Worm (Caenorhabditis elegans) whole organism, late embryonic: ENCODE data around the gene plk-1.

ENCODE experiments used
- F13H6.1 ChIP-seq: sonication (generic microtip); optimal IDR thresholded peaks from 2 replicates; lab custom pipeline; 2016; ENCODE audit warnings: missing genetic modification characterization, missing compliant biosample characterization
- K09A11.1 ChIP-seq: sonication (generic microtip); optimal IDR thresholded peaks from 2 replicates; lab custom pipeline; 2017; ENCODE audit warnings: antibody characterized with exemption, mild to moderate bottlenecking, missing genetic modification characterization, missing compliant biosample characterization; ENCODE audit not compliant: insufficient read depth
- ama-1 ChIP-seq: fragments of 150-350 bp; optimal IDR thresholded peaks from 2 replicates; lab custom pipeline; 2014
- ceh-18 ChIP-seq: sonication (generic microtip); optimal IDR thresholded peaks from 2 replicates; lab custom pipeline; 2016; ENCODE audit warnings: missing genetic modification characterization, missing compliant biosample characterization
- ceh-19 ChIP-seq: fragments of 200-800 bp; sonication (Bioruptor generic); optimal IDR thresholded peaks from 2 replicates; lab custom pipeline; 2018; ENCODE audit warnings: mild to moderate bottlenecking, missing genetic modification characterization, missing compliant biosample characterization
- ceh-2 ChIP-seq: sonication (generic microtip); optimal IDR thresholded peaks from 2 replicates; lab custom pipeline; 2016; ENCODE audit warnings: missing genotype, missing genetic modification characterization, missing compliant biosample characterization
- ceh-24 ChIP-seq: sonication (generic microtip); optimal IDR thresholded peaks from 2 replicates; lab custom pipeline; 2016; ENCODE audit warnings: mild to moderate bottlenecking, missing genetic modification characterization, missing compliant biosample characterization
- ceh-30 ChIP-seq: fragments of 150-350 bp; optimal IDR thresholded peaks from 2 replicates; lab custom pipeline; 2014; ENCODE audit warnings: missing biosample characterization, missing genetic modification characterization
- ceh-31 ChIP-seq: sonication (generic microtip); optimal IDR thresholded peaks from 2 replicates; lab custom pipeline; 2016; ENCODE audit warnings: missing genetic modification characterization, missing compliant biosample characterization
- ceh-34 ChIP-seq: sonication (generic microtip); optimal IDR thresholded peaks from 2 replicates; lab custom pipeline; 2016; ENCODE audit warnings: mild to moderate bottlenecking, missing genetic modification characterization, missing compliant biosample characterization
- ceh-45 ChIP-seq: fragments of 200-800 bp; sonication (Bioruptor generic); IDR thresholded peaks from 2 replicates; pipeline ENCODE4 v1.3.6; 2022; ENCODE audit warnings: missing genetic modification reagents, missing genetic modification characterization, missing compliant biosample characterization
- ceh-48 ChIP-seq: sonication (generic microtip); optimal IDR thresholded peaks from 2 replicates; lab custom pipeline; 2016; ENCODE audit warnings: missing genetic modification characterization, inconsistent platforms, missing compliant biosample characterization
- ceh-6 ChIP-seq: fragments of 200-800 bp; sonication (Bioruptor generic); optimal IDR thresholded peaks from 2 replicates; lab custom pipeline; 2018; ENCODE audit warnings: mild to moderate bottlenecking, missing genetic modification characterization, missing compliant biosample characterization
- che-1 ChIP-seq: sonication (generic microtip); optimal IDR thresholded peaks from 2 replicates; lab custom pipeline; 2016; ENCODE audit warnings: mild to moderate bottlenecking, missing genetic modification characterization, missing compliant biosample characterization
- dve-1 ChIP-seq: sonication (generic microtip); optimal IDR thresholded peaks from 2 replicates; lab custom pipeline; 2017; ENCODE audit warnings: antibody characterized with exemption, mild to moderate bottlenecking, missing genetic modification characterization, missing compliant biosample characterization
- elt-2 ChIP-seq: sonication (generic microtip); optimal IDR thresholded peaks from 2 replicates; lab custom pipeline; 2016; ENCODE audit warnings: missing genetic modification reagents, missing genetic modification characterization, missing compliant biosample characterization
- eyg-1 ChIP-seq: sonication (generic microtip); optimal IDR thresholded peaks from 2 replicates; lab custom pipeline; 2016; ENCODE audit warnings: missing genotype, missing genetic modification characterization, missing compliant biosample characterization
- fkh-10 ChIP-seq: fragments of 150-350 bp; optimal IDR thresholded peaks from 2 replicates; lab custom pipeline; 2014; ENCODE audit warnings: missing biosample characterization, missing genetic modification reagents, missing genetic modification characterization
- fkh-6 ChIP-seq: sonication (generic microtip); optimal IDR thresholded peaks from 2 replicates; lab custom pipeline; 2016; ENCODE audit warnings: missing genetic modification characterization, missing compliant biosample characterization
- hlh-15 ChIP-seq: sonication (generic microtip); optimal IDR thresholded peaks from 2 replicates; lab custom pipeline; 2016; ENCODE audit warnings: missing genetic modification characterization, missing compliant biosample characterization
- hlh-6 ChIP-seq: sonication (generic microtip); optimal IDR thresholded peaks from 2 replicates; lab custom pipeline; 2016; ENCODE audit warnings: missing genotype, missing genetic modification characterization, missing compliant biosample characterization
- hlh-8 ChIP-seq: sonication (generic microtip); optimal IDR thresholded peaks from 2 replicates; lab custom pipeline; 2016; ENCODE audit warnings: missing genotype, missing genetic modification characterization, missing compliant biosample characterization
- nfya-1 ChIP-seq: sonication (generic microtip); optimal IDR thresholded peaks from 2 replicates; lab custom pipeline; 2017; ENCODE audit warnings: missing genetic modification characterization, mild to moderate bottlenecking, missing compliant biosample characterization, antibody characterized with exemption, moderate library complexity
- nhr-11 ChIP-seq: fragments of 150-350 bp; optimal IDR thresholded peaks from 2 replicates; lab custom pipeline; 2014; ENCODE audit warnings: missing biosample characterization, missing genetic modification characterization
- nhr-232 ChIP-seq: sonication (generic microtip); optimal IDR thresholded peaks from 2 replicates; lab custom pipeline; 2016; ENCODE audit warnings: missing genetic modification characterization, missing compliant biosample characterization
- odd-2 ChIP-seq: sonication (generic microtip); optimal IDR thresholded peaks from 2 replicates; lab custom pipeline; 2017; ENCODE audit warnings: antibody characterized with exemption, mild to moderate bottlenecking, missing genetic modification characterization, missing compliant biosample characterization
- pqm-1 ChIP-seq: sonication (generic microtip); optimal IDR thresholded peaks from 2 replicates; lab custom pipeline; 2016; ENCODE audit warnings: missing genetic modification characterization, missing compliant biosample characterization
- pros-1 ChIP-seq: fragments of 150-350 bp; optimal IDR thresholded peaks from 2 replicates; lab custom pipeline; 2014; ENCODE audit warnings: missing biosample characterization, missing genetic modification reagents, missing genetic modification characterization
- ref-2 ChIP-seq: sonication (generic microtip); optimal IDR thresholded peaks from 2 replicates; lab custom pipeline; 2016; ENCODE audit warnings: missing genetic modification characterization, missing compliant biosample characterization
- rnt-1 ChIP-seq: sonication (generic microtip); optimal IDR thresholded peaks from 2 replicates; lab custom pipeline; 2016; ENCODE audit warnings: missing genetic modification characterization, missing compliant biosample characterization
- sox-2 ChIP-seq: fragments of 200-800 bp; sonication (Bioruptor generic); IDR thresholded peaks from 2 replicates; pipeline ENCODE4 v1.3.6; 2022; ENCODE audit warnings: missing genetic modification reagents, missing genetic modification characterization, missing compliant biosample characterization
- syd-9 ChIP-seq: sonication (generic microtip); optimal IDR thresholded peaks from 2 replicates; lab custom pipeline; 2016; ENCODE audit warnings: mild to moderate bottlenecking, missing genetic modification characterization, moderate library complexity, missing compliant biosample characterization
- tbx-2 ChIP-seq: sonication (generic microtip); optimal IDR thresholded peaks from 2 replicates; lab custom pipeline; 2016; ENCODE audit warnings: missing genetic modification characterization, missing compliant biosample characterization
- tbx-7 ChIP-seq: sonication (generic microtip); optimal IDR thresholded peaks from 2 replicates; lab custom pipeline; 2016; ENCODE audit warnings: missing genotype, missing genetic modification characterization, missing compliant biosample characterization
- unc-42 ChIP-seq: sonication (generic microtip); optimal IDR thresholded peaks from 2 replicates; lab custom pipeline; 2016; ENCODE audit warnings: missing genotype, missing genetic modification characterization, missing compliant biosample characterization
- unc-55 ChIP-seq: sonication (generic microtip); optimal IDR thresholded peaks from 2 replicates; lab custom pipeline; 2017; ENCODE audit warnings: missing biosample characterization, missing genetic modification reagents, missing genetic modification characterization
- unc-86 ChIP-seq: sonication (generic microtip); optimal IDR thresholded peaks from 2 replicates; lab custom pipeline; 2016; ENCODE audit warnings: missing genetic modification characterization, missing compliant biosample characterization
- zip-5 ChIP-seq: sonication (generic microtip); optimal IDR thresholded peaks from 2 replicates; lab custom pipeline; 2016; ENCODE audit warnings: missing genetic modification characterization, missing compliant biosample characterization

plk-1 gene

ce11 chrIII:8080165-8080738 lies 20.9 kb upstream of the plk-1 start, which contains the start of the genes dcr-1 and apc-2:
dcr-1 (minus strand) TSS chrIII:8080281.
apc-2 (plus strand) TSS chrIII:8080629.
- no peak for TF ChIP-seq odd-2 (tag; lab: Kevin White, UChicago)
- TF ChIP-seq hlh-15, result no peak
- no peak for TF ChIP-seq ceh-48 (tag; lab: Kevin White, UChicago)
- no peak for TF ChIP-seq unc-86 (tag; lab: Kevin White, UChicago)
- no peak for TF ChIP-seq ama-1 (lab: Kevin White, UChicago)
- TF ChIP-seq ref-2 (tag; lab: Kevin White, UChicago), result no peak
- TF ChIP-seq ceh-30, result no peak
- TF ChIP-seq syd-9 (tag; lab: Kevin White, UChicago), result no peak
- TF ChIP-seq ceh-6 (GFP tag; lab: Kevin White, UChicago), result no peak
- no peak for TF ChIP-seq tbx-2 (tag; lab: Kevin White, UChicago)
- TF ChIP-seq elt-2 (tag; lab: Kevin White, UChicago), result no peak
- TF ChIP-seq, all 69 proteins: peak for 0

ce11 chrIII:8085355-8085754 lies 15.8 kb upstream of the plk-1 start, which contains the start of the genes K06H7.7 and grp-1:
K06H7.7 (minus strand) TSS chrIII:8085475.
grp-1 (plus strand) TSS chrIII:8085705.
- TF ChIP-seq sox-2 (GFP tag; lab: Robert Waterston, UW), result no peak
- peak; percentile 37 for TF ChIP-seq nfya-1 (tag; lab: Kevin White, UChicago)
- TF ChIP-seq tbx-7 (tag; lab: Kevin White, UChicago), result no peak
- peak; percentile 24 for TF ChIP-seq unc-42 (tag; lab: Kevin White, UChicago)
- no peak for TF ChIP-seq syd-9 (tag; lab: Kevin White, UChicago)
- TF ChIP-seq unc-55, result peak; percentile 12
- TF ChIP-seq fkh-10 (GFP tag; lab: Kevin White, UChicago), result no peak
- TF ChIP-seq ceh-31 (tag; lab: Kevin White, UChicago), result no peak
- no peak for TF ChIP-seq ceh-2
- TF ChIP-seq hlh-8 (tag; lab: Kevin White, UChicago), result no peak
- no peak for TF ChIP-seq ceh-45 (GFP tag; lab: Robert Waterston, UW)
- TF ChIP-seq nhr-11 (tag; lab: Kevin White, UChicago), result no peak
- TF ChIP-seq unc-86 (tag; lab: Kevin White, UChicago), result no peak
- peak; percentile 25 for TF ChIP-seq ceh-30
- TF ChIP-seq ceh-18 (tag; lab: Kevin White, UChicago), result no peak
- no peak for TF ChIP-seq zip-5 (tag; lab: Kevin White, UChicago)
- no peak for TF ChIP-seq ceh-34
- peak; percentile 98 for TF ChIP-seq pros-1 (tag; lab: Kevin White, UChicago)

- TF ChIP-seq K09A11.1 (no peak), ref-2 (tag; lab: Kevin White, UChicago) (no peak), rnt-1 (no peak), fkh-10 (GFP tag; lab: Kevin White, UChicago) (no peak), ceh-19 (GFP tag; lab: Kevin White, UChicago) (no peak), pqm-1 (no peak), nhr-232 (no peak), F13H6.1 (tag; lab: Kevin White, UChicago) (no peak), che-1 (tag; lab: Kevin White, UChicago) (no peak), dve-1 (tag; lab: Kevin White, UChicago) (no peak), hlh-15 (no peak), ceh-24 (tag; lab: Kevin White, UChicago) (no peak), elt-2 (tag; lab: Kevin White, UChicago) (no peak), hlh-6 (tag; lab: Kevin White, UChicago) (no peak), syd-9 (tag; lab: Kevin White, UChicago) (no peak), hlh-8 (tag; lab: Kevin White, UChicago) (no peak)
- TF ChIP-seq, all 69 proteins: peak for 0
These were observed 12.9 kb upstream of the plk-1 start, which contains the start of gene vms-1 for ce11 chrIII:8088235-8088634. vms-1 (plus strand) TSS chrIII:8088535.

DNA sequence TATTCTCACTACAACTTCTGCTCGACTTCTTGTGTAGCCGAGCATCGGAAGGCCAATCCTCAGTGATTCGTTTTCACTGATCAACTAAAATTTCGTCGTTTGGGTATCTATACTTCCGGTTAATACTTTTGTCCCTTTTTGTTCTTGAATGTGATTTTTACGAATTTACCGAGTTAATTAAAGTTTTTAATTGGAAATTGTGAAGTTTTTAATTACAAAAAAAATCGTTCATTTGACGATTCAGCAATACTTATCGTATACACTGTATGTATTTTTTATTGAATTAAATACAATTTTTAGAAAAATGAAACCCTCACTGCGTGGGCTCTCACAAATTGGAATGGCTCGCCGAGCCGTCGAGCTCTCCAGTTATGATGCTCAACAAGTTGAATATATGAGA lies 9.7 kb upstream of the plk-1 start, which contains the start of gene idi-1:
idi-1 (plus strand) TSS at position 301 of the 400 bp plus-strand sequence.
- TF ChIP-seq ceh-24 (tag; lab: Kevin White, UChicago), result no peak
- TF ChIP-seq fkh-6 (tag; lab: Kevin White, UChicago), result no peak
- TF ChIP-seq eyg-1, result no peak
- no peak for TF ChIP-seq hlh-15
